Fruit fly (Drosophila melanogaster): Measurements from ENCODE around the gene Fic.

dm6 chr2L:6448334-6448703, 24.2 kb downstream of the Fic start, which contains the start of gene Acox3:
- TF ChIP-seq psq (optimal IDR thresholded peaks at IDR 0.05): no peak
- TF ChIP-seq insv (optimal IDR thresholded peaks at IDR 0.05): no peak
- no peak for TF ChIP-seq ttk (optimal IDR thresholded peaks at IDR 0.05)
